Fruit fly (Drosophila melanogaster) whole organism, larva: ENCODE data around the gene CG43134.

Source experiments
- noc ChIP-seq: fragments of 200-800 bp; sonication (Bioruptor generic); optimal IDR thresholded peaks from 3 replicates; lab custom pipeline; 2019; ENCODE audit warnings: missing biosample characterization, mild to moderate bottlenecking, missing genetic modification characterization, moderate library complexity

Gene CG43134

DNA sequence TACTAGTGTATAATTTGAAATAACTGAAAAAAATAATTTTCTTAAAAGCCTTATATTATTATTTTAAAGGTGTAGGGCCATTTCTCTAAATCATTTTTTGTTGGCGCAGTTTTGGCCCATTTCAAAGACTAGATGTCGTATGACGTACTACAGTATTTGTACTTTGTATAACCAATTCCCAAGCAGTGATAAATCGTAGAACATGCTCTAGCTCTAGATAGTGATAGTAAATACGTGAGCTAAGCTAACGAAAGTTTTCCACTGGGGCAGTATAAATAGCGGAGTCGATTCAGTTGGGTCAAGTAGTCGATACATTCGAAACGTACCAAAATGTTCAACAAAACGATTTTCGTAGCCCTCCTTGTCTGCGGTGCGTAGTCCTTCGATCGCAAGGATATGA is at the start of gene CG43134:
TSS of gene CG43134 (plus strand) at position 301 of the 400 bp plus-strand sequence.
- TF ChIP-seq noc (tag; lab: Kevin White, UChicago), result no peak

DNA sequence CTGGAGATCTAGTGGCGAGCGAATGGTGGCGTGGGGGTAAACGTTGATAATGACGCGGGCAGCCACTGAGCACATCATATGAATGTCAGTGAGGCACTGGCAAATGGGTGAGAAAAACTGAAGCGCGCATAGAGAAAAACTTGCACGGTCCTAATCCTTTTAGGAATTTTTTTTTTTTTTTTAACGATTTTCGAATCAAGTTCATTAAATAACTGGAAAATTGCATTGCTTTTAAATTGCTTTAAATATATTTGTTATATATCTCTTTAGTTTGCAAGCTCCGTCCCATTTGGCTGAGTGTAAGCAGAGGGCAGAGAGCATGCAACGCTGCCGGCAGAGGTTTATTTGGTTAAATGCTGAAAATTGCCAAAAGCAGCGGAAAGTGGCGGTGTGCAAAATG is 49.6 kb upstream of the CG43134 start:
- no peak for TF ChIP-seq noc (tag; lab: Kevin White, UChicago)

DNA sequence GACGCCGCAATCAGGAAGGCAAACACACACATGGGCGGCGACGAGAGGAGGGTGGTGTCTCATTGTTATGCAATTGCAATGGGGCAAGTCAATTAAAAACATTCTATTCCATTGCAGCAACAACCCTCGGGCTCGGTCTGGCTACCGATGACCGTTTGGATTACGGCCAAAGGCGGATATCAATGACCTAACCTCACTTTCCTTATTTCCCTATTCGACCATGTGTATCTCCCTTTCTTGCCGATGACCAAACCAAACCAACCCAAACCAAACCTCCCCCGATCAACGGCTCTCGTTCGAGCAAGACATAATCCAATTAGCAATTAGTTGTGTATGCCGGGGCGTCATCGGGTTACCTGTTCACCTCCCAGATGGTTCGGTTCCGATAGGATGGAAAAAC is 48.3 kb upstream of the CG43134 start:
- TF ChIP-seq noc (tag; lab: Kevin White, UChicago), result no peak

DNA sequence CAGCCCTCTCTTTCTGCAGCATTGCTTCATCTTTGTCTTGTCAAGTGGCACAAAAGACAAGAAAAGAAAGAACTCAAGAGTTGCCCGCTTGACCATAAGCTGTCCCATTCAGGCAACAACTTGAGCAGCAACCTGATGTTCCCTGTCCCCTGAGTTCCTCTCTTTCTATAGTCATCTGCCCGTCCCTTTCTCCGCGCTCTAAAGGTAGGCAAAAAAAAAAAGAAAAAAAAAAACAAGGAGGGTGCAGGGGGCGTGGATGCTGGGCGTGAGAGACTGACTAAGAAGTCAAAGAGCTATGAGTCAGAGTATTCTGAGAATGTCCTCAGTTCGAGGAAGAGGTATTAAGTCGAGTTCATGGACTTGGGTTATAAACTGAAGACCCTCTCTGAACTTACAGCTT is 46.5 kb upstream of the CG43134 start:
- no peak for TF ChIP-seq noc (tag; lab: Kevin White, UChicago)

DNA sequence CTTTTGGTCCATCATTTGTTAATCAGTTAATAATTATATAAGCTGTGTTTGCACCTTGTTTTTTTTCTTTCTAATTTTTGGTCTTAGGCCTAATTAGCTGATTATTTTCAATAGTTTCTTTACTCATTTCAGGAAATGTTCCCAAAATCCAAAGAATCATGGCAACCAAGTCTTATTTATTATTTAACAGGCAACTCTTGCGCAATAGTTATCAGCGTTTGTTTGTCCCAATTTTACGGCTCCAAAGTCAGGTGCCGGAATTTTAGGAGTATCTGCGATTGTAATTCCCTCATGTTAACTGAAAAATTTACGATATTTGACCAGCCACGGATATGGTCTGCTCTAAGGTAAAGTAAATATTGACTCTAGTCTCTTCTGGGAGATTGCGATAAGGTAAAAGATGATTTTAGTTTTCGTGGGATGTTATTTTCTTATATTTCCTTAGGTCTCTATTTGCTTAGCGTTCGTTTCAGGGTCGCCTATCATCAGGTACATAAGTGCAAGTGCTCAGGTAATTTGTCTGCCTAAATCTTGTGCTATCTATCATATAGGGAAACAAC is 44.8 kb upstream of the CG43134 start:
- peak; percentile 68 for TF ChIP-seq noc (tag; lab: Kevin White, UChicago)

DNA sequence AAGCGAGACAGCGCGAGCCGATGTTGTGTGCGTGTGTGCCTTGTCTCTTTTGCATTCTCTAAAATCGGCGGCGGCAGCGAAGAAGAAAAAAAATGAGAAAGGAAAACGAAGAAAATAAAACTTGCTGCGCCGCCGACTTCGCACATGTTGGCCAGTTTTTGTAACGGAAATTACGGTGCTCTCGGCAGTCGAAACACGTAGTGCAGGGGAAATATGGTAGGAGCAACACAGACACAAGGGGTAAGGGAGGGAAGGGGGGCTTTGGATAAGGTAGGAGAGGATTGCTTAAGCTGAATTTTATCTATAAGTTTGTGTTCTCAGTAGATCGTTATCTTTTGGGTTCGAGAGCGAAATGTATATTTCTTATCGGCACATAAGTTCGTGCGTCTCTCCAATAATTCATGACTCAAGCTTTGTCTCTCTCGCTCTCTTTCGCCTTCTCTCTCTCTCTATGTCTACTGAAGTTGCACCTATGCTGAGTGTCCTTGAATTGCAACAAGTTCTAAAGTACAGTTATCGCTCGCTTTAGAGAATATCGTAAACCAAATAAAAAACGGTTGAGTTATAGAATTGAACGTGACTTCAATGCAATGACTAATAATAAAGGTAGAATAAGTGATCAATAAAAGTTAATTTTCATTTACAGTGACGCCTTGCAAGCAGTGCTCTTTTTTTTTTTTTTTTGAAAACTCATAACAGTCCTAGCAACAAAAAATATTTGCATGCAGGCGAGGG is 43.2 kb upstream of the CG43134 start:
- no peak for TF ChIP-seq noc (tag; lab: Kevin White, UChicago)

DNA sequence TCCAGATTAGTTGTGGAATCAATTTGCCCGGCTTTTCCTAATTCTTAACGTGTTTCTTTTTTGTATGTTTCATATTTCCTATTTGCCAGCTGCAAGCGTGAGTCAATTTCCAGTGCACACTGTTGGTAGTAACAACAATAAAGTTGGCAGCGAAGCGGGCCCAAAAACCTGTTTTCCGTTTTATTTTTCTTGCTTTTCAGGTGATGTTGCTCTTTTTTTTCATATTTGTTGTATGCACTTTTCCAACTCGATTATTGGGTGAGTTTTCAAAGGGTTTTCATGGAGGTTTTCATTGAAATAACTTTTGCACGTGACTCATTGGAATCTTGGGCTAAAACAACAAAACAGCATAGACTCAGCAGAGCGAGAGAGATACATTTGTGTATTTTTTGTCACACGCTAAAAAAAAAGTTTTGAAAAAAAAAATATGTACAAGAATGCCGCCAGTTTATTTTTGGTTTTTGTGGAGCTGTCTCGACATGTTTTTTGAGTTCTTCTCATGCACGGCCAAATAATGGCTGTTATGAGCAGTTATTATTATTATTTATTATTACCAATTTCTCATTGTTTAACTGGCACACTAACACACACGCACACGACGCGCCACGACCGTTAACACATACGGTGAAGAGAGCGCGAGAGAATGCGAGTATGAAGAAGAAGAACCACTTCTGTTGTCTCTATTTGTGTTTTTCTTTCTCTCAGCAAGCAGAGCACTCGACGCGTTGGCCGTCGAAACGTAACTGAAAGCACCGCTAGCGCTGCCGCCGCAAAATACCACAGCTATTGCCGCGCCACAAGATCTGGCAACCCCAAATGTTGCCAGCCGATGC is 41.6 kb upstream of the CG43134 start, which contains the start of gene Fas2:
TSS of gene Fas2 (minus strand) at position 748 of the 833 bp plus-strand sequence.
- TF ChIP-seq noc (tag; lab: Kevin White, UChicago), result peak; percentile 38

DNA sequence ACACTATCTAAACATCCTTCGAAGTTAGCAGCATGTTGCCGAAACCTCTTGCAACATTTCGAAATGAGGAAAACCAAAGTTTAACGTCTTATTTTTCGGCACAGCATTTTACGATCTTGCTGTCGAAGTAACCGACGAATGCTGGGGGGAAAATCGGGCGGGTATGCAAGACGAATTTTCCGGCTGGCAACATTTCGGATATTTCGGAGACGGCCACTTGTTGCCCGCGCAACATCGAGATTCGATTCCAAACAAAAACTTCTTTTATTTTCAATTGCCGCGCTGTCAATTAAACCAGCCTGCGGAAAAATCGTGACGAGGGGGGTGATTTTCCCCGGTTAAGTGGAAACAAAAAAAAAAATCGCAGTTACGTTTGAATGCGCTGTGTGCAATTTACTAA is 40.3 kb upstream of the CG43134 start:
- TF ChIP-seq noc (tag; lab: Kevin White, UChicago), result no peak

DNA sequence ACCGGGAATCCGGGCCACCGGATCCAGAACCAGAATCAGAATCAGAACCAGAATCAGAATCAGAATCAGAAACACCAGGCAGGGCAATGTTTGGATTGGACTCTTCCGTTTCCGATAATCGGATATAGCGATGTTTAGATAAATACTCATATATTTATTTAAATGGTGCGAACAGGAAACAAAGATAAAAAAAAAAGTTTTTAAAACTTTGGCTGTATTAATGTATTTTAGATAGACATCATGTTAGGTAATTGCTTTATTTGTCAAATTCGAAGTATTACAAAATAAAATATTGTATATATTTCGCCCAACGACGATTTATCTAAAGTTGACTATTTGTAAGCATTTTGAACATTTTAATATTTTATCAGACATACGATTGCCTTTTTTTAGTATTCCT is 34.4 kb upstream of the CG43134 start, which contains the start of gene CG43288:
TSS of gene CG43288 (plus strand) at position 301 of the 400 bp plus-strand sequence.
- TF ChIP-seq noc (tag; lab: Kevin White, UChicago), result no peak

DNA sequence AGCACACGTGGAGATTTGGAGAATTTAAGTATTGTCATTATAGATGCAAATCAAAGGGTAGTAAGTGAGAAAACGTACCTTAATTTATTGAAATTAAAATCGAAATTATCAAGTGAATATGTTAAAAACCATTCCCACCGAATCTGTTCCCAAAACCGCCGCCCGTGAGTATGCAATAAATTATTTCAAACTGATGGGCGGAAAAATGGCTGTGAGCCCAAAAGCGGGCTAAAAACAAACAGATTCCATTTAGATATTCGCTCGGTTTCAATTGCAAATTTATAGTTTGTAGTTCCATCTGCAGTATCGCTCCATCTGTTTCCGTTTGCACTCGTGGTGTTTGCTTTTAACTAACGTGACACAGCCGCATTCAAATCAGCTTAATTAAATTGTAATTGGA is 32.7 kb upstream of the CG43134 start:
- no peak for TF ChIP-seq noc (tag; lab: Kevin White, UChicago)

DNA sequence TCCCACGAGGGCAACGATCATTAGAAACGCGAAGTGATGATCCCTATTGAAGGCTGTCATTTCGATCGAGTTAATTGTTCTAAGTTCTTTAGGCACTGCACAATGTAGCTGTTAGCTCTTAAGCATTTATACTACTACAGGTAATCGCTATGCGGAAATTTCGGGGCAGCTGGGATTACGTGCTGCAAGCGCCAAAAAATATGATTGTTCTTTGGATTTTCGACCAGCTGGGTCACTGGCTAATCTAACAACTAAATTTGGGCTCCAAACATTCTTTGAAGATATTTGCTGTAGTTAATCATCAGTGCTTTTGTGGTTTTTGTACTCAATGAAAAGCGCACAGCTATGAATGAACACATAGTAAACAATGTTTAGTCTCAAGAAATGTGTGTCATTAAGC is 29.8 kb upstream of the CG43134 start, which contains the start of gene CG15571:
TSS of gene CG15571 (minus strand) at position 101 of the 400 bp plus-strand sequence.
- no peak for TF ChIP-seq noc (tag; lab: Kevin White, UChicago)

DNA sequence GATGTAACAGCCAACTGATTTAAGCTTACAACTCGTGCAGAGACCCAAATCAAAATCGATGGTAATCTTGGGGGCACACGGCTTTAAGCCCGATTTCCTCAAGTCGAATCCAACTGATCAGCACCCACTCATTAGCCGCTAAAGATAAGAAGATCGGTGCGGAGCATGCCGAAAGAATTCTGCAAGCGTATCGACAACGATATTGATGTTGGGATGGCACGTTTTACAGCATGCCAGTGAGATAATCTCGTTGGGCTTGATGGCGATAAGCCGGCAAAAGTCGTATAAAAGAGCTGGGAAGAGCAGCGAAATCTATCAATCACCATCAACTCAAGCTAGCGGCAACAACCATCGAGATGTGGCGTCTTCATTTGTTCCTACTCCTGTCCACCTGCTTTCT is 29.2 kb upstream of the CG43134 start, which contains the start of gene CG15570:
TSS of gene CG15570 (plus strand) at position 301 of the 400 bp plus-strand sequence.
- TF ChIP-seq noc (tag; lab: Kevin White, UChicago), result no peak

DNA sequence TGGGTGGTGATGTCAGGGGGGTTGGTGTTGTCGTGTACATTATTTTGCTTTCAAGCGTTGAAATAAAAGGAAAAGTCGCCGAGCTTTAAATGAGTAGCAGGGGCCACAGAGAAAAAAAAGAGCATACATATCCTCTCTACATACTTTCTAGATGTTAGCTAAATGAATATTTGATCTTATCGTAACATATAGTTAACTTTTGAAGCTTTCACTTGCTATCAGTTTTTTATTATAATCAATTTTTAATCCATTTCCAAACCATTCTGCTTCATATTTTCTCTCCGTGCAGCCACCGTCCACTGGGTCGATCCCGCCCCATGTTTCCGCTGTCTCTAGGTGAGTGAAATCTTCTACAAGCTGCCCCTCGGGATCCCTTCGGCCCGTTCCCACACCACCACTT is 22.1 kb upstream of the CG43134 start:
- TF ChIP-seq noc (tag; lab: Kevin White, UChicago), result no peak

DNA sequence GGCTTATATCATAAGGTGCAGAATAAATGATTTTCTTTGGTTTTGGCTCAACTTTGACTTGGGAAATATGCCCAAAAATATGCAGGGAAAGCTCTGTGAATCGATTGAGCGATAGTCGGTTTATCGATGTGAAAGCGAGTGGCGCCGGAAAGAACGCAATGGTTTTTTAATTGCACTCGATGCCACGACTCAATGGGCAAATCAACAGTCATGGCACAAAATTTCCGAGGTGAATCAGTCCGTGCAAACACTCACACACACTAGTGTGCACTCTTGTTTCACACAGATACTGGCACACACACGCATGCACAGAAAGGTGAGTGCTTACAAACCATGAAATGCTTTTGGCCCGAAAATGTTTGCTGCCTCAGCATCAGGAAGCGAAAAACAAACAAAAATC is 7.0 kb upstream of the CG43134 start:
- no peak for TF ChIP-seq noc (tag; lab: Kevin White, UChicago)

DNA sequence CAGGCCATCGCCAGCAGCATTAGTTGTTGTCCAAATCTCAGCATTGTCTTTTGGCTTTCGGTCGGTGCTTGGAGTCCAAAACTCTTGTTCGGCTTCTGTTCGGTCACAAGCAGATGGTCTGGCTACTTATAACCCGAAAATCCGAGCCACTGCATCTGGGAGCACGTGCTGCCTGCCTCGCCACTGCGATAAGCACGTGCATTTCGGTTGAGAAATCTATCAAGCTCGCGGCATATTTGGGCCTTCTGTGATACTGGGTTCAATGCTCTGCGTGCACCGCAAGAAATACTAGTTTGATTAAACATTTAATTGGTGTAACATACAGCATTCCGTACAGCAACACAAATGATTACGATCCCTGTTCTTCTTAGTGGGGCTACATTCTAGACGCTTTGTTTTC is 4.4 kb upstream of the CG43134 start, which contains the start of gene Femcoat:
TSS of gene Femcoat (minus strand) at position 101 of the 400 bp plus-strand sequence.
- no peak for TF ChIP-seq noc (tag; lab: Kevin White, UChicago)

DNA sequence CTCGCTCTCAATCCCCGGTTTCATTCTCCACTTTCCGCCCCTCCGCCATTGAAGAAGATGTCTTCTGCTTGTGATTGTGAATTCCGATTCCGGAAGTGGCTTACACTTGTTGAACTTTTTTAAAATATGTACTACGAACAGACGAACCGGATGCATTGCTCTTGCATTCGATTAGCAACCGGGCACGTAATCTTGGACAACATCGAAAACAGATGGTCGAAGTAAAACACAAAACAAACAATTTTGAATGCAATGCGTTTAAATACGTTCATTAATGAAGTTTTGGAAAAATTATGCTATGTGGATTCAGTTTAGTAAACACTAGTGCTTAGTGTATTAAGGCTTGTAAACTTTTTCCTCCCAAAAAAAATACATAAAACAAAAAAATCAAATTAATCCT is 1.1 kb upstream of the CG43134 start, which contains the start of gene Muc4B:
TSS of gene Muc4B (minus strand) at position 101 of the 400 bp plus-strand sequence.
- no peak for TF ChIP-seq noc (tag; lab: Kevin White, UChicago)
